Fruit fly (Drosophila melanogaster): Measurements from ENCODE around the gene CG18528.

Gene CG18528

dm6 chr3R:24318217-24319082 is 41.5 kb downstream of the CG18528 start, which contains the start of the genes Nab2 and BRWD3 (continued):
- TF ChIP-seq CG18599 (GFP tag; optimal IDR thresholded peaks at IDR 0.05) (no peak), en (GFP tag; optimal IDR thresholded peaks at IDR 0.05) (no peak), CG15073 (GFP tag; optimal IDR thresholded peaks at IDR 0.05) (no peak), CG8281 (tag; optimal IDR thresholded peaks at IDR 0.05) (no peak), ro (GFP tag; IDR thresholded peaks at IDR 0.05) (0 out of 2 replicates have a peak, but pooled peaks have one; percentile 13), CG13894 (tag; optimal IDR thresholded peaks at IDR 0.05) (no peak), CG13424 (tag; optimal IDR thresholded peaks at IDR 0.05) (peak; percentile 57), Ssrp (tag; optimal IDR thresholded peaks at IDR 0.05) (peak; percentile 22), bcd (GFP tag; optimal IDR thresholded peaks at IDR 0.05) (peak; percentile 22), Hr51 (GFP tag; optimal IDR thresholded peaks at IDR 0.05) (no peak), pros (GFP tag; optimal IDR thresholded peaks at IDR 0.05) (no peak), run (tag; optimal IDR thresholded peaks at IDR 0.05) (no peak), nerfin-2 (GFP tag; IDR thresholded peaks at IDR 0.05; ENCODE audit: partially characterized antibody) (peak; percentile 48), Optix (GFP tag; IDR thresholded peaks at IDR 0.05) (no peak), CG2712 (tag; optimal IDR thresholded peaks at IDR 0.05) (no peak), CG3407 (GFP tag; optimal IDR thresholded peaks at IDR 0.05) (no peak), CG16779 (GFP tag; IDR thresholded peaks at IDR 0.05) (no peak), Xbp1 (GFP tag; optimal IDR thresholded peaks at IDR 0.05) (peak; percentile 58), CG10274 (GFP tag; optimal IDR thresholded peaks at IDR 0.05) (no peak), CG7745 (tag; optimal IDR thresholded peaks at IDR 0.05) (no peak), ash1 (GFP tag; optimal IDR thresholded peaks at IDR 0.05) (no peak), CG11247 (GFP tag; IDR thresholded peaks at IDR 0.05) (peak; percentile 34; the same call in 1 of the 2 replicates), gce (GFP tag; IDR thresholded peaks at IDR 0.05) (no peak), hth (optimal IDR thresholded peaks at IDR 0.05) (no peak), CG9797 (GFP tag; optimal IDR thresholded peaks at IDR 0.05) (peak; percentile 4), dpn (GFP tag; optimal IDR thresholded peaks at IDR 0.05) (peak in 1 of 2 experiments; percentile 15), lilli (GFP tag; optimal IDR thresholded peaks at IDR 0.05) (no peak), Abd-B (GFP tag; optimal IDR thresholded peaks at IDR 0.05) (peak; percentile 3), CG16813 (GFP tag; IDR thresholded peaks at IDR 0.05; ENCODE audit: partially characterized antibody) (peak; percentile 71), CG18764 (GFP tag; optimal IDR thresholded peaks at IDR 0.05) (no peak), CG31388 (GFP tag; optimal IDR thresholded peaks at IDR 0.05) (no peak), inv (GFP tag; IDR thresholded peaks at IDR 0.05; ENCODE audit: partially characterized antibody) (peak; percentile 56), jigr1 (GFP tag; IDR thresholded peaks at IDR 0.05) (no peak), CG17361 (GFP tag; IDR thresholded peaks at IDR 0.05) (no peak; the same call in 2 of the 3 replicates), ato (GFP tag; IDR thresholded peaks at IDR 0.05; ENCODE audit: partially characterized antibody) (peak; percentile 25), Med (GFP tag) (peak; percentile 69), CG18262 (tag; optimal IDR thresholded peaks at IDR 0.05) (peak; percentile 7), CG4707 (GFP tag; optimal IDR thresholded peaks at IDR 0.05) (no peak), Camta (GFP tag; optimal IDR thresholded peaks at IDR 0.05) (no peak), CG3726 (GFP tag; IDR thresholded peaks at IDR 0.05) (no peak), CG14710 (tag; optimal IDR thresholded peaks at IDR 0.05) (peak; percentile 64), CG1233 (GFP tag; optimal IDR thresholded peaks at IDR 0.05) (no peak), rib (GFP tag; IDR thresholded peaks at IDR 0.05) (no peak), pfk (GFP tag; optimal IDR thresholded peaks at IDR 0.05) (no peak), CG7556 (GFP tag; optimal IDR thresholded peaks at IDR 0.05) (no peak), CG8290 (GFP tag; optimal IDR thresholded peaks at IDR 0.05) (no peak), CG8290 (tag; optimal IDR thresholded peaks at IDR 0.05) (no peak), B-H2 (GFP tag; optimal IDR thresholded peaks at IDR 0.05) (no peak), Tbp (GFP tag; optimal IDR thresholded peaks at IDR 0.05) (no peak)

Measured in whole organism, embryonic.